Fruit fly (Drosophila melanogaster) whole organism, prepupa: Measurements from ENCODE around the gene Ufsp2.
A peak's percentile ranks its signal among the peaks of the same experiment; 100 is the strongest.

Experiments used
- Blimp-1 ChIP-seq: fragments of 200-800 bp; sonication (Bioruptor generic); optimal IDR thresholded peaks from 3 replicates; lab custom pipeline; 2017; ENCODE audit warnings: missing biosample characterization, missing genetic modification characterization, mild to moderate bottlenecking, moderate library complexity, missing genetic modification reagents
- CG10631 ChIP-seq: fragments of 200-800 bp; sonication (Bioruptor generic); optimal IDR thresholded peaks from 2 replicates; lab custom pipeline; 2016; ENCODE audit warnings: missing biosample characterization, missing genetic modification characterization
- CG10669 ChIP-seq: fragments of 200-800 bp; sonication (Bioruptor generic); optimal IDR thresholded peaks from 3 replicates; lab custom pipeline; 2018; ENCODE audit warnings: missing biosample characterization, mild to moderate bottlenecking, missing genetic modification characterization, moderate library complexity
- CG11762 ChIP-seq: fragments of 200-800 bp; sonication (Bioruptor generic); optimal IDR thresholded peaks from 3 replicates; lab custom pipeline; 2016; ENCODE audit warnings: missing biosample characterization, missing genetic modification characterization; ENCODE audit not compliant: insufficient read depth
- CG11902 ChIP-seq: fragments of 200-800 bp; sonication (Bioruptor generic); optimal IDR thresholded peaks from 3 replicates; lab custom pipeline; 2016; ENCODE audit warnings: missing biosample characterization, missing genetic modification characterization
- CG15336 ChIP-seq: fragments of 200-800 bp; sonication (Bioruptor generic); IDR thresholded peaks from 2 replicates; pipeline ENCODE4 v1.3.6; 2022; ENCODE audit warnings: missing biosample characterization, missing genetic modification characterization
- CG1621 ChIP-seq: fragments of 200-800 bp; sonication (Bioruptor generic); optimal IDR thresholded peaks from 3 replicates; lab custom pipeline; 2018; ENCODE audit warnings: missing biosample characterization, mild to moderate bottlenecking, missing genetic modification characterization
- CG16779 ChIP-seq: fragments of 200-800 bp; sonication (Bioruptor generic); optimal IDR thresholded peaks from 3 replicates; lab custom pipeline; 2017; ENCODE audit warnings: missing biosample characterization, mild to moderate bottlenecking, missing genetic modification characterization
- CG3032 ChIP-seq: fragments of 200-800 bp; optimal IDR thresholded peaks from 2 replicates; lab custom pipeline; 2019; ENCODE audit warnings: missing biosample characterization, mild to moderate bottlenecking, missing genetic modification characterization, moderate library complexity
- CG31627 ChIP-seq: fragments of 200-800 bp; sonication (Bioruptor generic); optimal IDR thresholded peaks from 3 replicates; lab custom pipeline; 2016; ENCODE audit warnings: missing biosample characterization, missing genetic modification characterization
- CG32006 ChIP-seq: fragments of 200-800 bp; sonication (Bioruptor generic); optimal IDR thresholded peaks from 3 replicates; lab custom pipeline; 2017; ENCODE audit warnings: missing biosample characterization, mild to moderate bottlenecking, missing genetic modification characterization
- CG3919 ChIP-seq: fragments of 200-800 bp; sonication (Bioruptor generic); optimal IDR thresholded peaks from 3 replicates; lab custom pipeline; 2016; ENCODE audit warnings: missing biosample characterization, missing genetic modification characterization
- CG4318 ChIP-seq: fragments of 200-800 bp; sonication (Bioruptor generic); optimal IDR thresholded peaks from 3 replicates; lab custom pipeline; 2017; ENCODE audit warnings: missing biosample characterization, mild to moderate bottlenecking, missing genetic modification characterization
- CG6276 ChIP-seq: fragments of 200-800 bp; sonication (Bioruptor generic); optimal IDR thresholded peaks from 2 replicates; lab custom pipeline; 2017; ENCODE audit warnings: missing biosample characterization, mild to moderate bottlenecking, missing genetic modification characterization
- CG6792 ChIP-seq: fragments of 200-800 bp; sonication (Bioruptor generic); optimal IDR thresholded peaks from 3 replicates; lab custom pipeline; 2016; ENCODE audit warnings: missing biosample characterization, missing genetic modification characterization
- CG6808 ChIP-seq: fragments of 200-800 bp; sonication (Bioruptor generic); optimal IDR thresholded peaks from 3 replicates; lab custom pipeline; 2017; ENCODE audit warnings: missing biosample characterization, missing genetic modification characterization, mild to moderate bottlenecking, moderate library complexity, missing genetic modification reagents
- CG8119 ChIP-seq: fragments of 200-800 bp; sonication (Bioruptor generic); IDR thresholded peaks from 3 replicates; pipeline ENCODE4 v1.3.6; 2022; ENCODE audit warnings: missing biosample characterization, missing genetic modification characterization
- CG8319 ChIP-seq: fragments of 200-800 bp; sonication (Bioruptor generic); optimal IDR thresholded peaks from 3 replicates; lab custom pipeline; 2016; ENCODE audit warnings: missing biosample characterization, missing genetic modification characterization
- CG8632 ChIP-seq: fragments of 200-800 bp; sonication (Bioruptor generic); optimal IDR thresholded peaks from 3 replicates; lab custom pipeline; 2016; ENCODE audit warnings: missing biosample characterization, missing genetic modification characterization
- Eip78C ChIP-seq: fragments of 200-800 bp; sonication (Bioruptor generic); peaks from one replicate; lab custom pipeline; 2016; ENCODE audit warnings: missing biosample characterization, missing genetic modification characterization
- Ets96B ChIP-seq: fragments of 200-800 bp; optimal IDR thresholded peaks from 2 replicates; lab custom pipeline; 2019; ENCODE audit warnings: missing biosample characterization, mild to moderate bottlenecking, missing genetic modification characterization, moderate library complexity
- Hr39 ChIP-seq: fragments of 200-800 bp; sonication (Bioruptor generic); optimal IDR thresholded peaks from 2 replicates; lab custom pipeline; 2016; ENCODE audit warnings: missing biosample characterization, missing genetic modification characterization
- Lpt ChIP-seq: fragments of 200-800 bp; sonication (Bioruptor generic); optimal IDR thresholded peaks from 3 replicates; lab custom pipeline; 2016; ENCODE audit warnings: missing biosample characterization, missing genetic modification characterization
- Met ChIP-seq: fragments of 200-800 bp; sonication (Bioruptor generic); optimal IDR thresholded peaks from 3 replicates; lab custom pipeline; 2016; ENCODE audit warnings: missing biosample characterization, missing genetic modification characterization
- OdsH ChIP-seq: fragments of 200-800 bp; sonication (Bioruptor generic); optimal IDR thresholded peaks from 3 replicates; lab custom pipeline; 2016; ENCODE audit warnings: missing biosample characterization, missing genetic modification characterization
- Smox ChIP-seq: fragments of 200-800 bp; sonication (Bioruptor generic); optimal IDR thresholded peaks from 3 replicates; lab custom pipeline; 2016; ENCODE audit warnings: missing biosample characterization, missing genetic modification characterization
- Sox102F ChIP-seq: fragments of 200-800 bp; sonication (Bioruptor generic); optimal IDR thresholded peaks from 2 replicates; lab custom pipeline; 2016; ENCODE audit warnings: missing biosample characterization, mild to moderate bottlenecking, missing genetic modification characterization
- Sox14 ChIP-seq: fragments of 200-800 bp; sonication (Bioruptor generic); optimal IDR thresholded peaks from 3 replicates; lab custom pipeline; 2016; ENCODE audit warnings: missing biosample characterization, missing genetic modification characterization
- Sox15 ChIP-seq: fragments of 200-800 bp; sonication (Bioruptor generic); optimal IDR thresholded peaks from 3 replicates; lab custom pipeline; 2016; ENCODE audit warnings: missing biosample characterization, missing genetic modification characterization
- acj6 ChIP-seq: fragments of 200-800 bp; sonication (Bioruptor generic); optimal IDR thresholded peaks from 3 replicates; lab custom pipeline; 2016; ENCODE audit warnings: missing biosample characterization, missing genetic modification characterization
- cyc ChIP-seq: fragments of 200-800 bp; sonication (Bioruptor generic); optimal IDR thresholded peaks from 3 replicates; lab custom pipeline; 2016; ENCODE audit warnings: missing biosample characterization, missing genetic modification characterization
- fd85E ChIP-seq: fragments of 200-800 bp; sonication (Bioruptor generic); optimal IDR thresholded peaks from 3 replicates; lab custom pipeline; 2016; ENCODE audit warnings: missing biosample characterization, missing genetic modification characterization
- fkh ChIP-seq: fragments of 200-800 bp; sonication (Bioruptor generic); optimal IDR thresholded peaks from 3 replicates; lab custom pipeline; 2017; ENCODE audit warnings: missing biosample characterization, mild to moderate bottlenecking, missing genetic modification characterization, moderate library complexity
- lz ChIP-seq: fragments of 200-800 bp; sonication (Bioruptor generic); optimal IDR thresholded peaks from 3 replicates; lab custom pipeline; 2016; ENCODE audit warnings: missing biosample characterization, missing genetic modification characterization
- net ChIP-seq: fragments of 200-800 bp; sonication (Bioruptor generic); optimal IDR thresholded peaks from 3 replicates; lab custom pipeline; 2016; ENCODE audit warnings: missing biosample characterization, missing genetic modification characterization
- pdm3 ChIP-seq: fragments of 200-800 bp; sonication (Bioruptor generic); optimal IDR thresholded peaks from 3 replicates; lab custom pipeline; 2016; ENCODE audit warnings: missing biosample characterization, missing genetic modification characterization
- salr ChIP-seq, 2 experiments: fragments of 200-800 bp; sonication (Bioruptor generic); optimal IDR thresholded peaks; 3 replicates each; lab custom pipeline; 2016 to 2018; ENCODE audit warnings: missing biosample characterization in 2 of 2, missing genetic modification characterization in 2 of 2, mild to moderate bottlenecking in 1 of 2
- svp ChIP-seq: fragments of 200-800 bp; sonication (Bioruptor generic); peaks from one replicate; lab custom pipeline; 2016; ENCODE audit warnings: missing biosample characterization, missing genetic modification characterization
- vri ChIP-seq: fragments of 200-800 bp; sonication (Bioruptor generic); optimal IDR thresholded peaks from 3 replicates; lab custom pipeline; 2016; ENCODE audit warnings: missing biosample characterization, mild to moderate bottlenecking, missing genetic modification characterization

Gene Ufsp2

DNA sequence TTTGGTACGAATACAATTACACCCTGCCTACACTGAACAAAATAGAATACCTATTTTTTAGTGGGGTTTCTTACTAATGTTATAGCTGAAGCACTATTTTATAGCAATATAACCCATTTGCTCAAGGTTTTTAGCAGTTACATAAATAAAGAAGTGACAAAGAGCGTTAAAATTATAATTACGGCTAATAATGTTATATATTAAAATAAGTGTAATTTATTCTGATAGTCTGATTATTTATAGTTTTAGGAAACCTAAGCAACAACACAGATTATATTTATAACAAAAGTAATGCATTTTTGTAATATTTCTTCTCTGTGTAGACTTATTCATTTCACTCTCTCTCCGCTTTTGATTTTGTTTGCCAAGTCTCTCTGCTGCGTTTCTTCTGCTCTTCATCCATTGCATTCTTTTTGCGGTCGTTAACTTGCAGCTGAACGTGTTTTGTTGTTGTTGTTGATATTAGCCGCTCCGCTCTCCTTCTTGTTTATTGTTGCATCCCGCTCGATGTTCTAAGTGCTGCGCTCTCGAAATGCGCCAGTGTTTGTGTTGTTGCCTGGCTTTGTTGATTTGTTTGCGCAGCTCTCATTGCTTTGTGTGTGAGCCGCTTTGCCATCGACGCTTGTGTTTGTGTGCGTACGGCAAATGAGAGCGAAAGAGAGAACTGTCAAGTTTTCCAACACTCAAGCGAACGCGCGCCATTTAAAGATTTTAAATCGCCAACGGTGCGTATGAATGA lies 49.5 kb downstream of the Ufsp2 start (continued):
- TF ChIP-seq Ets96B (tag; lab: Kevin White, UChicago) = peak; percentile 94
- TF ChIP-seq CG11762 (GFP tag; lab: Kevin White, UChicago) = peak; percentile 95
- peak; percentile 73 to 99 for TF ChIP-seq salr (GFP tag; optimal IDR thresholded peaks at IDR 0.05; lab: Kevin White, UChicago)
- peak; percentile 95 for TF ChIP-seq svp (GFP tag; lab: Kevin White, UChicago)
- peak; percentile 98 for TF ChIP-seq CG8119 (GFP tag; lab: Robert Waterston, UW)
- TF ChIP-seq CG8319 (GFP tag; lab: Kevin White, UChicago) = peak; percentile 89
- TF ChIP-seq CG11902 (GFP tag; lab: Kevin White, UChicago) = peak; percentile 91
- peak; percentile 95 for TF ChIP-seq CG3032
- peak; percentile 96 for TF ChIP-seq CG15336 (GFP tag; lab: Robert Waterston, UW)
- peak; percentile 89 for TF ChIP-seq CG6808
- TF ChIP-seq CG6276 (GFP tag; lab: Kevin White, UChicago) = peak; percentile 97
- TF ChIP-seq CG31627 (GFP tag; lab: Kevin White, UChicago) = peak; percentile 93
- TF ChIP-seq Sox14 (GFP tag; lab: Kevin White, UChicago) = peak; percentile 90
- peak; percentile 99 for TF ChIP-seq CG32006 (GFP tag; lab: Kevin White, UChicago)
- TF ChIP-seq CG6792 = peak; percentile 96
- TF ChIP-seq CG1621 (tag; lab: Kevin White, UChicago) = peak; percentile 81
- TF ChIP-seq Sox15 (GFP tag; lab: Kevin White, UChicago) = peak; percentile 94
- TF ChIP-seq CG3919 (GFP tag; lab: Kevin White, UChicago) = peak; percentile 95
- TF ChIP-seq cyc (GFP tag; lab: Kevin White, UChicago) = peak; percentile 92
- peak; percentile 49 for TF ChIP-seq vri (GFP tag; lab: Kevin White, UChicago)
- TF ChIP-seq fd85E = peak; percentile 50
- TF ChIP-seq Hr39 (GFP tag; lab: Kevin White, UChicago) = peak; percentile 89
- TF ChIP-seq CG16779 (tag; lab: Kevin White, UChicago) = peak; percentile 95
- peak; percentile 94 for TF ChIP-seq Smox
- TF ChIP-seq Blimp-1 (GFP tag; lab: Kevin White, UChicago) = peak; percentile 94
- peak; percentile 90 for TF ChIP-seq CG10669
- TF ChIP-seq CG4318 (GFP tag; lab: Kevin White, UChicago) = peak; percentile 98
- TF ChIP-seq fkh = peak; percentile 89
- TF ChIP-seq CG10631 = peak; percentile 98
- TF ChIP-seq OdsH = peak; percentile 97
- peak; percentile 95 for TF ChIP-seq Lpt
- TF ChIP-seq Eip78C (GFP tag; lab: Kevin White, UChicago) = peak; percentile 98

DNA sequence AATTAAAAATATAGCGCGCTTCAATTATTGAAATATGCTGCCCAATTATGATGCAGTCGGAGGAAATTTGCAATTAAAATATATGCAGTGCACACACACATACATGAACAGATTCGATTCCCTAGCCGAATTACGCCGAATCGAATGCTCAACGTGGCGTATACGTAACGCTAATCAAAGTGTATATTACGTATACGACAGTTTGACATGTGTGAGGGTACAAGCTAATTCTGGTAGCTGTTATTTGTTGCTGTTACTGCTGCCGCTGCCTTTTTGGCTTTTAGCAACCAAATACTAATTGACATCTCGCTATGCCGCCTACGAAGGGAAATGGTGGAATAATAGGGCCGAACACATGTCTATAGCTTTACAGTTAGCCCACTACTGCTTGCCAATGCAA lies 50.9 kb downstream of the Ufsp2 start:
- TF ChIP-seq CG31627 (GFP tag; lab: Kevin White, UChicago) (no peak), net (GFP tag; lab: Kevin White, UChicago) (no peak), CG6808 (no peak), Met (GFP tag; lab: Kevin White, UChicago) (no peak), pdm3 (GFP tag; lab: Kevin White, UChicago) (no peak), acj6 (GFP tag; lab: Kevin White, UChicago) (no peak), CG16779 (tag; lab: Kevin White, UChicago) (no peak), cyc (GFP tag; lab: Kevin White, UChicago) (no peak), CG8632 (GFP tag; lab: Kevin White, UChicago) (no peak), CG8119 (GFP tag; lab: Robert Waterston, UW) (no peak), Sox102F (no peak), CG11902 (GFP tag; lab: Kevin White, UChicago) (no peak), Blimp-1 (GFP tag; lab: Kevin White, UChicago) (no peak), CG3919 (GFP tag; lab: Kevin White, UChicago) (no peak), CG8319 (GFP tag; lab: Kevin White, UChicago) (no peak), Sox15 (GFP tag; lab: Kevin White, UChicago) (no peak), Ets96B (tag; lab: Kevin White, UChicago) (no peak), lz (GFP tag; lab: Kevin White, UChicago) (no peak), OdsH (no peak)
- TF ChIP-seq, all 60 proteins: peak for 0
